Worm (Caenorhabditis elegans) whole organism, young adult: ENCODE measurements around the gene cysl-4.
A peak's percentile ranks its signal among the peaks of the same experiment; 100 is the strongest.

ENCODE experiments used
- B0019.2 ChIP-seq: fragments of 200-800 bp; sonication (Bioruptor generic); conservative IDR thresholded peaks from 2 replicates; pipeline ENCODE4 v1.3.6; 2022; ENCODE audit warnings: missing genetic modification reagents, missing genetic modification characterization, missing compliant biosample characterization
- F37B4.10 ChIP-seq: fragments of 200-800 bp; sonication (Bioruptor generic); IDR thresholded peaks from 2 replicates; pipeline ENCODE4 v1.3.6; 2022; ENCODE audit warnings: missing genetic modification characterization, missing compliant biosample characterization
- F39B2.1 ChIP-seq: fragments of 200-800 bp; sonication (Bioruptor generic); IDR thresholded peaks from 2 replicates; pipeline ENCODE4 v1.3.6; 2022; ENCODE audit warnings: missing genetic modification reagents, missing genetic modification characterization, missing compliant biosample characterization
- F57A8.1 ChIP-seq: fragments of 200-800 bp; sonication (Bioruptor generic); optimal IDR thresholded peaks from 2 replicates; lab custom pipeline; 2018; ENCODE audit warnings: mild to moderate bottlenecking, missing genetic modification characterization, moderate library complexity, missing compliant biosample characterization
- Y53F4B.3 ChIP-seq: fragments of 200-800 bp; sonication (Bioruptor generic); IDR thresholded peaks from 2 replicates; pipeline ENCODE4 v1.3.6; 2022; ENCODE audit warnings: missing genetic modification reagents, missing genetic modification characterization, missing compliant biosample characterization
- Y56A3A.18 ChIP-seq: fragments of 200-800 bp; sonication (Bioruptor generic); IDR thresholded peaks from 2 replicates; pipeline ENCODE4 v1.3.6; 2022; ENCODE audit warnings: missing genetic modification reagents, missing genetic modification characterization, missing compliant biosample characterization
- Y79H2A.3 ChIP-seq: fragments of 200-800 bp; sonication (Bioruptor generic); conservative IDR thresholded peaks from 2 replicates; pipeline ENCODE4 v1.3.6; 2022; ENCODE audit warnings: missing genetic modification reagents, missing genetic modification characterization, missing compliant biosample characterization
- Y95B8A.8 ChIP-seq: fragments of 200-800 bp; sonication (Bioruptor generic); IDR thresholded peaks from 2 replicates; pipeline ENCODE4 v1.3.6; 2022; ENCODE audit warnings: missing genetic modification reagents, missing genetic modification characterization, missing compliant biosample characterization
- ama-1 ChIP-seq, 3 experiments: fragments of 150-350 bp in 1 of 3; sonication (generic microtip) in 2 of 3; optimal IDR thresholded peaks; 2 replicates each; lab custom pipeline; 2014 to 2018; ENCODE audit warnings: missing biosample characterization in 2 of 3, missing genetic modification characterization in 2 of 3, missing genetic modification reagents in 2 of 3
- ccch-3 ChIP-seq: fragments of 200-800 bp; sonication (Bioruptor generic); optimal IDR thresholded peaks from 2 replicates; lab custom pipeline; 2018; ENCODE audit warnings: mild to moderate bottlenecking, missing genetic modification characterization, missing compliant biosample characterization
- cebp-1 ChIP-seq, 2 experiments: fragments of 200-800 bp in 1 of 2; sonication (Bioruptor generic) in 1 of 2; sonication (generic microtip) in 1 of 2; IDR thresholded peaks in 1 of 2; optimal IDR thresholded peaks in 1 of 2; 2 replicates each; pipeline versions ENCODE4 v1.3.6 to Lab custom; 2017 to 2022; ENCODE audit warnings: missing compliant biosample characterization in 2 of 2, missing genetic modification characterization in 2 of 2, mild to moderate bottlenecking in 1 of 2, missing genetic modification reagents in 1 of 2, moderate library complexity in 1 of 2
- cebp-2 ChIP-seq: fragments of 200-800 bp; sonication (Bioruptor generic); IDR thresholded peaks from 2 replicates; pipeline ENCODE4 v1.3.6; 2022; ENCODE audit warnings: missing genetic modification characterization, missing compliant biosample characterization
- ceh-40 ChIP-seq: fragments of 200-800 bp; sonication (Bioruptor generic); IDR thresholded peaks from 2 replicates; pipeline ENCODE4 v1.3.6; 2022; ENCODE audit warnings: missing genetic modification characterization, missing compliant biosample characterization
- ceh-79 ChIP-seq: sonication (generic microtip); optimal IDR thresholded peaks from 2 replicates; lab custom pipeline; 2017; ENCODE audit warnings: mild to moderate bottlenecking, missing genetic modification characterization, missing compliant biosample characterization
- ceh-91 ChIP-seq: fragments of 200-800 bp; sonication (Bioruptor generic); IDR thresholded peaks from 2 replicates; pipeline ENCODE4 v1.3.6; 2022; ENCODE audit warnings: missing genetic modification reagents, missing genetic modification characterization, missing compliant biosample characterization
- dpff-1 ChIP-seq: sonication (generic microtip); optimal IDR thresholded peaks from 2 replicates; lab custom pipeline; 2017; ENCODE audit warnings: mild to moderate bottlenecking, missing genetic modification characterization, missing compliant biosample characterization
- dpl-1 ChIP-seq: fragments of 150-350 bp; optimal IDR thresholded peaks from 2 replicates; lab custom pipeline; 2014; ENCODE audit warnings: missing biosample characterization, missing genetic modification reagents, missing genetic modification characterization
- egrh-3 ChIP-seq: fragments of 200-800 bp; sonication (Bioruptor generic); IDR thresholded peaks from 2 replicates; pipeline ENCODE4 v1.3.6; 2022; ENCODE audit warnings: missing genetic modification reagents, missing genetic modification characterization, missing compliant biosample characterization
- ekl-4 ChIP-seq: fragments of 200-800 bp; sonication (Bioruptor generic); IDR thresholded peaks from 2 replicates; pipeline ENCODE4 v1.3.6; 2022; ENCODE audit warnings: missing genetic modification reagents, missing genetic modification characterization, missing compliant biosample characterization
- gei-17 ChIP-seq: fragments of 200-800 bp; sonication (Bioruptor generic); optimal IDR thresholded peaks from 2 replicates; lab custom pipeline; 2018; ENCODE audit warnings: mild to moderate bottlenecking, missing genetic modification characterization, missing compliant biosample characterization
- hmg-1.2 ChIP-seq: fragments of 200-800 bp; sonication (Bioruptor generic); IDR thresholded peaks from 2 replicates; pipeline ENCODE4 v1.3.6; 2022; ENCODE audit warnings: missing genetic modification reagents, missing genetic modification characterization, missing compliant biosample characterization
- hsf-1 ChIP-seq: fragments of 200-800 bp; sonication (Bioruptor generic); IDR thresholded peaks from 2 replicates; pipeline ENCODE4 v1.3.6; 2022; ENCODE audit warnings: missing genetic modification reagents, missing genetic modification characterization, missing compliant biosample characterization
- lin-26 ChIP-seq: fragments of 200-800 bp; sonication (Bioruptor generic); IDR thresholded peaks from 2 replicates; pipeline ENCODE4 v1.3.6; 2022; ENCODE audit warnings: missing genetic modification reagents, missing genetic modification characterization, missing compliant biosample characterization
- lin-35 ChIP-seq, 3 experiments: fragments of 150-350 bp in 2 of 3; sonication (generic microtip) in 1 of 3; optimal IDR thresholded peaks; 2 replicates each; lab custom pipeline; 2014 to 2018; ENCODE audit warnings: missing biosample characterization in 3 of 3, missing genetic modification characterization in 3 of 3, missing genetic modification reagents in 3 of 3
- lin-40 ChIP-seq: sonication (generic microtip); optimal IDR thresholded peaks from 2 replicates; lab custom pipeline; 2016; ENCODE audit warnings: missing genetic modification characterization, mild to moderate bottlenecking, missing compliant biosample characterization, missing genotype, missing genetic modification reagents
- lin-54 ChIP-seq: fragments of 200-800 bp; sonication (Bioruptor generic); optimal IDR thresholded peaks from 2 replicates; lab custom pipeline; 2018; ENCODE audit warnings: mild to moderate bottlenecking, missing genetic modification characterization, missing compliant biosample characterization
- lsy-27 ChIP-seq: sonication (generic microtip); optimal IDR thresholded peaks from 2 replicates; lab custom pipeline; 2017; ENCODE audit warnings: missing genetic modification characterization, mild to moderate bottlenecking, missing compliant biosample characterization, antibody characterized with exemption, missing genotype, borderline replicate concordance; ENCODE audit not compliant: insufficient read depth
- madf-3 ChIP-seq: fragments of 200-800 bp; sonication (Bioruptor generic); IDR thresholded peaks from 2 replicates; pipeline ENCODE4 v1.3.6; 2022; ENCODE audit warnings: missing genetic modification reagents, missing genetic modification characterization, missing compliant biosample characterization
- nfya-1 ChIP-seq: sonication (generic microtip); optimal IDR thresholded peaks from 2 replicates; lab custom pipeline; 2017; ENCODE audit warnings: antibody characterized with exemption, missing compliant biosample characterization, missing genetic modification characterization, borderline replicate concordance; ENCODE audit not compliant: insufficient read depth
- nfyb-1 ChIP-seq: fragments of 200-800 bp; sonication (Bioruptor generic); IDR thresholded peaks from 2 replicates; pipeline ENCODE4 v1.3.6; 2022; ENCODE audit warnings: missing genetic modification reagents, missing genetic modification characterization, missing compliant biosample characterization
- nhr-120 ChIP-seq: fragments of 200-800 bp; sonication (Bioruptor generic); IDR thresholded peaks from 2 replicates; pipeline ENCODE4 v1.3.6; 2022; ENCODE audit warnings: missing genetic modification characterization, missing compliant biosample characterization
- nhr-27 ChIP-seq: fragments of 200-800 bp; sonication (Bioruptor generic); optimal IDR thresholded peaks from 2 replicates; lab custom pipeline; 2018; ENCODE audit warnings: mild to moderate bottlenecking, missing genetic modification characterization, moderate library complexity, missing compliant biosample characterization
- nhr-80 ChIP-seq: sonication (generic microtip); optimal IDR thresholded peaks from 2 replicates; lab custom pipeline; 2016; ENCODE audit warnings: missing genetic modification characterization, missing compliant biosample characterization
- nhr-90 ChIP-seq: sonication (generic microtip); optimal IDR thresholded peaks from 2 replicates; lab custom pipeline; 2016; ENCODE audit warnings: missing genotype, mild to moderate bottlenecking, missing genetic modification characterization, missing compliant biosample characterization
- rcor-1 ChIP-seq: fragments of 200-800 bp; sonication (Bioruptor generic); IDR thresholded peaks from 2 replicates; pipeline ENCODE4 v1.3.6; 2022; ENCODE audit warnings: missing genetic modification reagents, missing genetic modification characterization, missing compliant biosample characterization
- repo-1 ChIP-seq: sonication (generic microtip); optimal IDR thresholded peaks from 2 replicates; lab custom pipeline; 2017; ENCODE audit warnings: mild to moderate bottlenecking, missing genetic modification characterization, missing compliant biosample characterization
- rpc-1 ChIP-seq, 2 experiments: fragments of 150-350 bp in 1 of 2; sonication (generic microtip) in 1 of 2; optimal IDR thresholded peaks; 2 replicates each; lab custom pipeline; 2014 to 2018; ENCODE audit warnings: missing biosample characterization in 1 of 2, missing genetic modification characterization in 1 of 2, missing genetic modification reagents in 1 of 2, missing genotype in 1 of 2
- snpc-1.3 ChIP-seq: sonication (generic microtip); optimal IDR thresholded peaks from 2 replicates; lab custom pipeline; 2017; ENCODE audit warnings: missing genetic modification characterization, mild to moderate bottlenecking, missing compliant biosample characterization, antibody characterized with exemption, moderate library complexity, missing genotype, missing genetic modification reagents; ENCODE audit not compliant: insufficient read depth
- snpc-4 ChIP-seq, 5 experiments: fragments of 150-350 bp in 1 of 5; sonication (generic microtip) in 4 of 5; optimal IDR thresholded peaks; 2 replicates each; lab custom pipeline; 2014 to 2018; ENCODE audit warnings: missing genetic modification characterization in 5 of 5, missing biosample characterization in 3 of 5, antibody characterized with exemption in 2 of 5, mild to moderate bottlenecking in 2 of 5, missing compliant biosample characterization in 2 of 5, missing genotype in 2 of 5, moderate library complexity in 2 of 5, missing genetic modification reagents in 1 of 5
- somi-1 ChIP-seq: fragments of 200-800 bp; sonication (Bioruptor generic); optimal IDR thresholded peaks from 2 replicates; lab custom pipeline; 2018; ENCODE audit warnings: mild to moderate bottlenecking, missing genetic modification characterization, missing compliant biosample characterization
- tlf-1 ChIP-seq: fragments of 200-800 bp; sonication (Bioruptor generic); optimal IDR thresholded peaks from 2 replicates; lab custom pipeline; 2018; ENCODE audit warnings: mild to moderate bottlenecking, missing genetic modification characterization, missing compliant biosample characterization
- xnd-1 ChIP-seq: sonication (generic microtip); optimal IDR thresholded peaks from 2 replicates; lab custom pipeline; 2016; ENCODE audit warnings: missing genotype, missing genetic modification reagents, missing genetic modification characterization, missing compliant biosample characterization
- ztf-18 ChIP-seq: sonication (generic microtip); optimal IDR thresholded peaks from 2 replicates; lab custom pipeline; 2016; ENCODE audit warnings: missing genotype, mild to moderate bottlenecking, missing genetic modification characterization, missing compliant biosample characterization
- ztf-22 ChIP-seq: fragments of 200-800 bp; sonication (Bioruptor generic); optimal IDR thresholded peaks from 2 replicates; lab custom pipeline; 2018; ENCODE audit warnings: mild to moderate bottlenecking, missing genetic modification characterization, moderate library complexity, missing compliant biosample characterization
- ztf-26 ChIP-seq: sonication (generic microtip); optimal IDR thresholded peaks from 2 replicates; lab custom pipeline; 2017; ENCODE audit warnings: missing genetic modification characterization, missing compliant biosample characterization
- ztf-28 ChIP-seq: fragments of 200-800 bp; sonication (Bioruptor generic); IDR thresholded peaks from 2 replicates; pipeline ENCODE4 v1.3.6; 2022; ENCODE audit warnings: missing genetic modification reagents, missing genetic modification characterization, missing compliant biosample characterization

The cysl-4 gene

ce11 chrV:2008412-2008811 lies 3.7 kb downstream of the cysl-4 start (continued):
- TF ChIP-seq lin-26 (GFP tag; lab: Robert Waterston, UW) (no peak), dpl-1 (GFP tag; lab: Kevin White, UChicago) (peak; percentile 62), cebp-1 (GFP tag; IDR thresholded peaks at IDR 0.05; lab: Robert Waterston, UW) (peak; percentile 44; the same call in 1 of the 2 replicates), cebp-1 (tag; optimal IDR thresholded peaks at IDR 0.05; lab: Kevin White, UChicago) (peak; percentile 35), madf-3 (0 out of 2 replicates have a peak, but pooled peaks have one; percentile 35), ceh-79 (tag; lab: Kevin White, UChicago) (no peak), F37B4.10 (no peak), ztf-22 (GFP tag; lab: Kevin White, UChicago) (no peak), tlf-1 (GFP tag; lab: Kevin White, UChicago) (peak; percentile 58), ama-1 (optimal IDR thresholded peaks at IDR 0.05; lab: Kevin White, UChicago) (no peak), ama-1 (GFP tag; optimal IDR thresholded peaks at IDR 0.05; lab: Kevin White, UChicago) (no peak), Y53F4B.3 (GFP tag; lab: Robert Waterston, UW) (peak; percentile 41; the same call in 1 of the 2 replicates), nhr-120 (GFP tag; lab: Robert Waterston, UW) (no peak), hsf-1 (GFP tag; lab: Robert Waterston, UW) (no peak), rcor-1 (GFP tag; lab: Robert Waterston, UW) (peak; percentile 87), nhr-90 (tag; lab: Kevin White, UChicago) (peak; percentile 0), snpc-1.3 (peak; percentile 44), ztf-18 (tag; lab: Kevin White, UChicago) (peak; percentile 36), ztf-26 (no peak), B0019.2 (GFP tag; lab: Robert Waterston, UW) (peak; percentile 81), cebp-2 (GFP tag; lab: Robert Waterston, UW) (no peak), lin-40 (tag; lab: Kevin White, UChicago) (no peak), lin-54 (peak; percentile 76), lsy-27 (no peak), somi-1 (no peak), nhr-27 (no peak), ztf-28 (peak; percentile 84; the same call in 1 of the 2 replicates), xnd-1 (peak; percentile 27), rpc-1 (optimal IDR thresholded peaks at IDR 0.05; lab: Kevin White, UChicago) (no peak), rpc-1 (tag; optimal IDR thresholded peaks at IDR 0.05; lab: Kevin White, UChicago) (no peak), ceh-91 (peak; percentile 89), gei-17 (no peak), Y95B8A.8 (GFP tag; lab: Robert Waterston, UW) (peak; percentile 79; the same call in 1 of the 2 replicates), Y56A3A.18 (GFP tag; lab: Robert Waterston, UW) (no peak), F57A8.1 (GFP tag; lab: Kevin White, UChicago) (no peak), nhr-80 (peak; percentile 61), snpc-4 (GFP tag; optimal IDR thresholded peaks at IDR 0.05; lab: Kevin White, UChicago) (peak; percentile 29), snpc-4 (tag; optimal IDR thresholded peaks at IDR 0.05; lab: Kevin White, UChicago) (peak in 2 of 4 experiments; percentile 25 to 30), repo-1 (no peak), egrh-3 (GFP tag; lab: Robert Waterston, UW) (peak; percentile 42; the same call in 1 of the 2 replicates), nfyb-1 (GFP tag; lab: Robert Waterston, UW) (peak; percentile 67; the same call in 1 of the 2 replicates), dpff-1 (tag; lab: Kevin White, UChicago) (no peak), ccch-3 (no peak), ceh-40 (GFP tag; lab: Robert Waterston, UW) (no peak), lin-35 (GFP tag; optimal IDR thresholded peaks at IDR 0.05; lab: Kevin White, UChicago) (peak in 1 of 3 experiments; percentile 79), Y79H2A.3 (GFP tag; lab: Robert Waterston, UW) (peak; percentile 72), F39B2.1 (no peak), hmg-1.2 (GFP tag; lab: Robert Waterston, UW) (peak; percentile 94), ekl-4 (peak; percentile 53; the same call in 1 of the 2 replicates), nfya-1 (tag; lab: Kevin White, UChicago) (no peak)
